Worm (Caenorhabditis elegans): ENCODE data around the gene dhs-11.

Gene dhs-11

DNA sequence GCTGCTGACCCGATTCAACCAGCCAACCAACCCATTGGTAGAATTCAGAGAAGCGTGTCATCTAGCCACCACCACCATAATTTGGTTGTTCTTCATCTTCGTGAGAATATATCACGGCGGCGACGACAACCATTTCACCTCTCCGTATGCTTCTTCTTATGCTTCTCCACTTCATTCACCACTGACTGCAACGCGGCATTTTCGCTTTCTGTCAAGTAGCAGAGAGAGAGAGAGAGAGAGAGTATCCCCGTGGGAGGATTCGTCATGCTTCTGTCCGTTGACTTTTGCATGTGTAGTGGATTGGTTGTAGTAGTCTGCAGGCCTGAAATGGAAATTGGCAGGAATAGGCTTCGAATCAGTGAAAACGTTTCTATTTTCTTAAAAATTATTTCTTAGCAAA is 29.2 kb upstream of the dhs-11 start:
- TF ChIP-seq ceh-34 (tag; optimal IDR thresholded peaks at IDR 0.05): no peak
- peak; percentile 44 for TF ChIP-seq ceh-19 (GFP tag; optimal IDR thresholded peaks at IDR 0.05)

DNA sequence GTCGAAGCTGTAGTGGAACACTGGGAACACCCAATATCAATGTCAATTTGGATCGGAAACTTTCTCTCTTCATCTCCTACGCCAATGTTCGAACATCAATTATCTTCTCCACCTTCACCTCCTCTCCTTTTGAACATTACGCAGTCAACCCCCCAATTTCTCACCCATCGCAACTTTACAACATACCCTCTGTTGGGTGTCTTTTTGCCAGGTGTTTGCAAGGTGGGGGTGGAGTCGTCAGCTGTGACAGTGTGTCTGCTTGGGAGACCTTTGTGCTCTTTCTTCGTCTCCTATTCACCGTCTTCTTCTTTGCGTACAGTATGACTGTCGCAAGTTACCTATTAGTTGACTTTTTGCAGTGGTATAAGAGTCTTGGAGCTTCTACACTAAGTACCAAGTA is 24.0 kb upstream of the dhs-11 start:
- TF ChIP-seq hlh-13 (GFP tag; optimal IDR thresholded peaks at IDR 0.05) (no peak), mec-3 (tag; optimal IDR thresholded peaks at IDR 0.05; ENCODE audit: borderline replicate concordance) (no peak), tbx-2 (tag; optimal IDR thresholded peaks at IDR 0.05) (no peak)

DNA sequence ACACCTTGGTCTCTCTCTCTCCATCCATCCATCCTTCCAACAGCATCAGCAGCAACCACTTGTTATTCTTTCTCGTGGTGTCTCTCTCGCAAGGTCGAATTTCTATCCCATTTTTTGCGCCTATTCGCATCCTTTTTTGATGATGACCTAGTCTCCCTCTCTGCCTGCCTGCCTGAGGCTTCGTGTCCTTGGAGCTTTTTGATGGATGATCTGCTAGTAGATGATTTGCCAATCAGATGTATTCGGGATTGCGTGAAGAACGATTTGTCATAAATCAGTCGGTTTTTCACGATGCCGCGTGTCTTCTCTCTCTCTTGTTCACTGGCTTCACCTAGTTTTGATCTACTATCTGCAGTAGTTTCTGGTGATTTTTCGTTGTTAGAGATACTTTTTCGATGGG is 18.6 kb upstream of the dhs-11 start:
- no peak for TF ChIP-seq fkh-6 (tag; optimal IDR thresholded peaks at IDR 0.05)
- no peak for TF ChIP-seq unc-42 (tag; optimal IDR thresholded peaks at IDR 0.05)
- no peak for TF ChIP-seq fkh-10 (GFP tag; optimal IDR thresholded peaks at IDR 0.05)
- TF ChIP-seq dve-1 (tag; optimal IDR thresholded peaks at IDR 0.05): no peak
- no peak for TF ChIP-seq ceh-24 (tag; optimal IDR thresholded peaks at IDR 0.05)
- TF ChIP-seq ama-1 (optimal IDR thresholded peaks at IDR 0.05): no peak
- no peak for TF ChIP-seq ceh-48 (tag; optimal IDR thresholded peaks at IDR 0.05)

DNA sequence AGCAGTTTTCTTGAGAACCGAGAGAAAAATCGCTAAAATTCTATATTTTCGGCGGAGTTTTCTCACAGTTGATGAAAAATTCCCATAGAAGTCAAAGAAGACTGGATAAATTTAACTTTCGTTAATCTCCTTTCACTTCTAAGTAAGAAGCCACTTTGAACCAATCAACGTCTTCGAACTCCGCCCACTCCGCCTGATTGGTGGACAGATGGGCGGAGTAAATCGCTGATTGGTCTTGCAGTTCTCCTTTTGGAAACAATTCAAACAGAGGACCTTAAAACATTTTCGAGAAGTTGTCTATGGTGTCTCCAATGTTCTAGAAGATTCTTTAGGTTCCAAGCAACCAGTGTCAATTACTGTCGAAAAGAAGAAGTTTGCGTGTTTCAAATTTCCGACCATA is 15.7 kb upstream of the dhs-11 start:
- TF ChIP-seq nfya-1 (tag; optimal IDR thresholded peaks at IDR 0.05) (peak; percentile 98), pha-2 (tag; optimal IDR thresholded peaks at IDR 0.05) (no peak), ref-2 (tag; optimal IDR thresholded peaks at IDR 0.05) (peak; percentile 5), tbx-7 (tag; optimal IDR thresholded peaks at IDR 0.05) (no peak), sox-2 (GFP tag; IDR thresholded peaks at IDR 0.05) (no peak), pha-4 (tag; optimal IDR thresholded peaks at IDR 0.05) (no peak)

DNA sequence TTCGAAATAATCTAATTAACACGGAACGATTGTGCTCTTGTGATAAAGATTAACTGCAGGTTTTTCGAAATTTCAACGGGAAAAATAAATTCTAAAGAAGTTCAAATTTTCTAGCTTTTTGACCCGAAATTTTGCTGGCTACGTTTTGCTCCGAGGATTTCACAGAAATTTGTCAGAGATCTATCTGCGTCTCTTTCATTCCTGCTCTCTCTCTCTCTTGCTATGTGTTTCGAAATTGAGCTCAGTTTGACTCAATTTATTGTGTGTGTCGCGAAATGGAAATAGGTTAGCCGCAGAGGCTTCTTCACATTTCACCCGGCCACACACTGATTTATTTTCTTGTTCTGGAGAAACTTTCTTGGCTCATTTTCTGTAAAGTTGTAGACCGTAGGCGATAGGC is 15.0 kb upstream of the dhs-11 start:
- TF ChIP-seq ama-1 (optimal IDR thresholded peaks at IDR 0.05) (no peak), unc-42 (tag; optimal IDR thresholded peaks at IDR 0.05) (peak; percentile 45), lin-11 (tag; optimal IDR thresholded peaks at IDR 0.05) (no peak), npax-4 (tag; optimal IDR thresholded peaks at IDR 0.05) (no peak), tbx-7 (tag; optimal IDR thresholded peaks at IDR 0.05) (no peak), T23F11.4 (GFP tag; optimal IDR thresholded peaks at IDR 0.05) (no peak)

DNA sequence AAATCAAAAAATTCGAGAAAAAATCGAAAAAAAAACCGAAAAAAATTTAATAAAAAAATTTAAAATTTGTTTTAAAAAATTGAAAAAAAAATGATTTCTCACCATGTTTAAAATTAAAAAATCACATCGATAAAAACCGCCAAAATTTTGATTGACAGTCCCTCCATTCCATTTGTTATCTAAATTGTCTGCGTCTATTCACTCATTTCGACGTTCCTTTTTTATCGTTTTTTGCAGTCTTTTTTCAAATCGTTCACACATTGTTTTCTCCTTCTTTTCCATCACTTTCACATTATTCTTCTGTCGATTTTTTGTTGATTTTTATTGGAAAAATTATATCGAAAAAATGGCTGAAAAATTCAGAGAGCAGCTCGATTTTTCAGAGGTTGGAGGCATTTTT is 13.4 kb upstream of the dhs-11 start:
- TF ChIP-seq C38D4.7 (GFP tag; optimal IDR thresholded peaks at IDR 0.05) (no peak), ceh-22 (tag; optimal IDR thresholded peaks at IDR 0.05) (no peak), ahr-1 (tag; optimal IDR thresholded peaks at IDR 0.05) (no peak), ceh-2 (tag; optimal IDR thresholded peaks at IDR 0.05) (no peak), ama-1 (optimal IDR thresholded peaks at IDR 0.05) (no peak), elt-2 (tag; optimal IDR thresholded peaks at IDR 0.05) (no peak), ceh-18 (tag; optimal IDR thresholded peaks at IDR 0.05) (no peak), sox-2 (GFP tag; IDR thresholded peaks at IDR 0.05) (no peak), ceh-9 (tag; optimal IDR thresholded peaks at IDR 0.05) (no peak), Y22D7AL.16 (tag; optimal IDR thresholded peaks at IDR 0.05) (no peak), fkh-10 (GFP tag; optimal IDR thresholded peaks at IDR 0.05) (no peak), che-1 (tag; optimal IDR thresholded peaks at IDR 0.05) (no peak)

DNA sequence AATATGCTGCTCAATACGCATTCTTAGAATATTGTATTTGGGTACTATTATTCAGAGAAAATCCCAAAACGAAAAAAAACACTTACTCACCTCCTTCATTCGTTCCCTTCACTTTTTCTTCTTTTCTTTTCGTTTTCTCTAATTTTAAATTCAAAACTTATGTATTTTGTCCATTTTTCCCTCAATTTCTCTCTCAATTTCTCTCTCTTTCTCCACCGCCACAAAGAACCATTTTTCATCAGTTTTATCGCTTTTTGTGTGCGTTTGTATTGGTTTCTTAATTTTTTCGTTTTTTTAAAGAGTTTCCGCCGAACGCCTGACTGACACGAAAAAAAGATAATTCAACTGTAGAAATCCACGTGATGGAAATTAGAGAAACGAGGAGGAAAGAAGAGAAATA is 12.1 kb upstream of the dhs-11 start, which contains the start of gene cnt-2:
cnt-2 (plus strand) TSS at position 301 of the 400 bp plus-strand sequence.
- TF ChIP-seq C38D4.7 (GFP tag; optimal IDR thresholded peaks at IDR 0.05): no peak
- TF ChIP-seq ceh-6 (GFP tag; optimal IDR thresholded peaks at IDR 0.05): no peak
- TF ChIP-seq Y22D7AL.16 (tag; optimal IDR thresholded peaks at IDR 0.05): no peak
- no peak for TF ChIP-seq dmd-4 (tag; optimal IDR thresholded peaks at IDR 0.05; ENCODE audit: borderline replicate concordance)
- no peak for TF ChIP-seq C08G9.2 (tag; optimal IDR thresholded peaks at IDR 0.05)
- TF ChIP-seq F13H6.1 (tag; optimal IDR thresholded peaks at IDR 0.05): no peak
- no peak for TF ChIP-seq hlh-15 (tag; optimal IDR thresholded peaks at IDR 0.05)
- TF ChIP-seq lin-11 (tag; optimal IDR thresholded peaks at IDR 0.05): no peak
- TF ChIP-seq ceh-9 (tag; optimal IDR thresholded peaks at IDR 0.05): no peak
- TF ChIP-seq ceh-19 (GFP tag; optimal IDR thresholded peaks at IDR 0.05): no peak
- no peak for TF ChIP-seq ahr-1 (tag; optimal IDR thresholded peaks at IDR 0.05)
- no peak for TF ChIP-seq madf-2 (tag; optimal IDR thresholded peaks at IDR 0.05)
